Worm (Caenorhabditis elegans) whole organism, L2 larva: ENCODE results near the gene arp-6.

ENCODE experiments used
- C34F6.9 ChIP-seq: fragments of 150-350 bp; optimal IDR thresholded peaks from 2 replicates; lab custom pipeline; 2014; ENCODE audit warnings: missing biosample characterization, missing genetic modification characterization
- F13H6.1 ChIP-seq: sonication (generic microtip); optimal IDR thresholded peaks from 2 replicates; lab custom pipeline; 2016; ENCODE audit warnings: missing genetic modification characterization, missing compliant biosample characterization
- R02D3.7 ChIP-seq: fragments of 150-350 bp; optimal IDR thresholded peaks from 2 replicates; lab custom pipeline; 2014; ENCODE audit warnings: missing biosample characterization, missing genetic modification characterization
- Y55F3AM.14 ChIP-seq: fragments of 200-800 bp; sonication (Bioruptor generic); optimal IDR thresholded peaks from 2 replicates; lab custom pipeline; 2018; ENCODE audit warnings: mild to moderate bottlenecking, missing genetic modification characterization, missing compliant biosample characterization
- ZK546.5 ChIP-seq: sonication (generic microtip); optimal IDR thresholded peaks from 2 replicates; lab custom pipeline; 2017; ENCODE audit warnings: missing biosample characterization, missing genetic modification characterization
- alr-1 ChIP-seq: fragments of 150-350 bp; optimal IDR thresholded peaks from 2 replicates; lab custom pipeline; 2014; ENCODE audit warnings: missing biosample characterization, missing genetic modification characterization
- aly-2 ChIP-seq: fragments of 150-350 bp; optimal IDR thresholded peaks from 2 replicates; lab custom pipeline; 2014; ENCODE audit warnings: missing biosample characterization, missing genetic modification characterization
- ama-1 ChIP-seq: fragments of 150-350 bp; optimal IDR thresholded peaks from 2 replicates; lab custom pipeline; 2018; ENCODE audit warnings: inconsistent platforms
- blmp-1 ChIP-seq: sonication (generic microtip); optimal IDR thresholded peaks from 2 replicates; lab custom pipeline; 2017; ENCODE audit warnings: missing genetic modification characterization, mild to moderate bottlenecking, missing compliant biosample characterization, antibody characterized with exemption, moderate library complexity; ENCODE audit not compliant: insufficient read depth
- ceh-16 ChIP-seq: fragments of 150-350 bp; optimal IDR thresholded peaks from 2 replicates; lab custom pipeline; 2014; ENCODE audit warnings: missing biosample characterization, missing genetic modification characterization
- crh-2 ChIP-seq: sonication (generic microtip); optimal IDR thresholded peaks from 2 replicates; lab custom pipeline; 2017; ENCODE audit warnings: missing biosample characterization, missing genetic modification characterization
- elt-1 ChIP-seq: fragments of 150-350 bp; optimal IDR thresholded peaks from 2 replicates; lab custom pipeline; 2014; ENCODE audit warnings: missing biosample characterization, missing genetic modification characterization
- fos-1 ChIP-seq: fragments of 150-350 bp; optimal IDR thresholded peaks from 2 replicates; lab custom pipeline; 2014; ENCODE audit warnings: missing biosample characterization, missing genetic modification characterization
- gmeb-1 ChIP-seq: fragments of 150-350 bp; optimal IDR thresholded peaks from 2 replicates; lab custom pipeline; 2014; ENCODE audit warnings: missing biosample characterization, missing genetic modification characterization
- lin-11 ChIP-seq: fragments of 150-350 bp; sonication (generic microtip); optimal IDR thresholded peaks from 2 replicates; lab custom pipeline; 2014; ENCODE audit warnings: missing biosample characterization, missing genetic modification characterization, inconsistent platforms, mixed read lengths
- lin-13 ChIP-seq: fragments of 150-350 bp; optimal IDR thresholded peaks from 2 replicates; lab custom pipeline; 2014; ENCODE audit warnings: missing biosample characterization, missing genetic modification reagents, missing genetic modification characterization
- lin-39 ChIP-seq: fragments of 150-350 bp; optimal IDR thresholded peaks from 2 replicates; lab custom pipeline; 2014; ENCODE audit warnings: missing biosample characterization, missing genetic modification reagents, missing genetic modification characterization
- lsy-2 ChIP-seq, 2 experiments: fragments of 150-350 bp in 1 of 2; sonication (generic microtip) in 1 of 2; optimal IDR thresholded peaks; 2 replicates each; lab custom pipeline; 2014 to 2017; ENCODE audit warnings: missing biosample characterization in 2 of 2, missing genetic modification characterization in 2 of 2
- mab-5 ChIP-seq: fragments of 150-350 bp; optimal IDR thresholded peaks from 2 replicates; lab custom pipeline; 2014; ENCODE audit warnings: missing biosample characterization, missing genetic modification characterization
- mbf-1 ChIP-seq: sonication (generic microtip); optimal IDR thresholded peaks from 2 replicates; lab custom pipeline; 2017; ENCODE audit warnings: missing biosample characterization, missing genetic modification characterization
- mdl-1 ChIP-seq, 2 experiments: fragments of 150-350 bp in 1 of 2; sonication (generic microtip) in 1 of 2; optimal IDR thresholded peaks; 2 replicates each; lab custom pipeline; 2017; ENCODE audit warnings: missing biosample characterization in 2 of 2, missing genetic modification characterization in 2 of 2
- nhr-10 ChIP-seq: sonication (generic microtip); optimal IDR thresholded peaks from 2 replicates; lab custom pipeline; 2017; ENCODE audit warnings: missing biosample characterization, missing genetic modification characterization
- nhr-11 ChIP-seq: fragments of 150-350 bp; optimal IDR thresholded peaks from 2 replicates; lab custom pipeline; 2014; ENCODE audit warnings: missing biosample characterization, missing genetic modification characterization
- nhr-129 ChIP-seq: fragments of 150-350 bp; optimal IDR thresholded peaks from 2 replicates; lab custom pipeline; 2014; ENCODE audit warnings: missing biosample characterization, missing genetic modification characterization
- nhr-21 ChIP-seq: fragments of 150-350 bp; optimal IDR thresholded peaks from 2 replicates; lab custom pipeline; 2014; ENCODE audit warnings: missing biosample characterization, missing genetic modification characterization
- nhr-23 ChIP-seq: fragments of 150-350 bp; optimal IDR thresholded peaks from 2 replicates; lab custom pipeline; 2014; ENCODE audit warnings: missing biosample characterization, missing genetic modification reagents, missing genetic modification characterization
- nhr-237 ChIP-seq: fragments of 150-350 bp; optimal IDR thresholded peaks from 2 replicates; lab custom pipeline; 2014; ENCODE audit warnings: missing biosample characterization, missing genetic modification characterization
- nhr-25 ChIP-seq: fragments of 150-350 bp; sonication (generic microtip); optimal IDR thresholded peaks from 3 replicates; lab custom pipeline; 2014; ENCODE audit warnings: missing biosample characterization, missing genetic modification characterization
- nhr-6 ChIP-seq: fragments of 150-350 bp; optimal IDR thresholded peaks from 2 replicates; lab custom pipeline; 2014; ENCODE audit warnings: missing biosample characterization, missing genetic modification characterization
- nhr-77 ChIP-seq: fragments of 150-350 bp; optimal IDR thresholded peaks from 2 replicates; lab custom pipeline; 2014; ENCODE audit warnings: missing biosample characterization, missing genetic modification characterization
- peb-1 ChIP-seq: fragments of 150-350 bp; optimal IDR thresholded peaks from 2 replicates; lab custom pipeline; 2014; ENCODE audit warnings: missing biosample characterization, missing genetic modification characterization
- sem-4 ChIP-seq: fragments of 150-350 bp; optimal IDR thresholded peaks from 2 replicates; lab custom pipeline; 2014; ENCODE audit warnings: missing biosample characterization, missing genetic modification reagents, missing genetic modification characterization
- sma-3 ChIP-seq: sonication (generic microtip); optimal IDR thresholded peaks from 2 replicates; lab custom pipeline; 2016; ENCODE audit warnings: missing genetic modification reagents, missing genetic modification characterization, missing compliant biosample characterization
- sma-9 ChIP-seq, 2 experiments: fragments of 150-350 bp in 1 of 2; sonication (generic microtip) in 1 of 2; optimal IDR thresholded peaks; 2 replicates each; lab custom pipeline; 2014 to 2016; ENCODE audit warnings: missing genetic modification characterization in 2 of 2, mild to moderate bottlenecking in 1 of 2, missing biosample characterization in 1 of 2, missing compliant biosample characterization in 1 of 2, missing genetic modification reagents in 1 of 2, moderate library complexity in 1 of 2
- snpc-4 ChIP-seq: fragments of 150-350 bp; optimal IDR thresholded peaks from 2 replicates; lab custom pipeline; 2014; ENCODE audit warnings: missing biosample characterization, missing genetic modification characterization
- unc-39 ChIP-seq: fragments of 150-350 bp; optimal IDR thresholded peaks from 2 replicates; lab custom pipeline; 2014; ENCODE audit warnings: missing biosample characterization, missing genetic modification characterization
- unc-55 ChIP-seq: fragments of 150-350 bp; sonication (generic microtip); optimal IDR thresholded peaks from 3 replicates; lab custom pipeline; 2014; ENCODE audit warnings: missing biosample characterization, missing genetic modification reagents, missing genetic modification characterization
- unc-62 ChIP-seq: fragments of 150-350 bp; optimal IDR thresholded peaks from 2 replicates; lab custom pipeline; 2014; ENCODE audit warnings: missing biosample characterization, missing genetic modification reagents, missing genetic modification characterization
- zag-1 ChIP-seq: fragments of 150-350 bp; optimal IDR thresholded peaks from 2 replicates; lab custom pipeline; 2014; ENCODE audit warnings: missing biosample characterization, missing genetic modification characterization
- ztf-11 ChIP-seq: sonication (generic microtip); optimal IDR thresholded peaks from 2 replicates; lab custom pipeline; 2017; ENCODE audit warnings: missing biosample characterization, missing genetic modification characterization
- ztf-4 ChIP-seq: fragments of 150-350 bp; optimal IDR thresholded peaks from 2 replicates; lab custom pipeline; 2014; ENCODE audit warnings: missing biosample characterization, missing genetic modification characterization

Gene arp-6

ce11 chrII:8071801-8072544, 34.8 kb upstream of the arp-6 start (continued):
- TF ChIP-seq nhr-23 (tag; lab: Kevin White, UChicago) (no peak), Y55F3AM.14 (GFP tag; lab: Kevin White, UChicago) (no peak), alr-1 (tag; lab: Kevin White, UChicago) (no peak), lin-39 (tag; lab: Kevin White, UChicago) (no peak), ama-1 (lab: Kevin White, UChicago) (no peak), lin-13 (GFP tag; lab: Kevin White, UChicago) (peak; percentile 11), F13H6.1 (tag; lab: Kevin White, UChicago) (peak; percentile 76)

- TF ChIP-seq fos-1 (tag; lab: Kevin White, UChicago), result peak; percentile 36
- no peak for TF ChIP-seq mbf-1 (tag; lab: Kevin White, UChicago)
- peak; percentile 33 for TF ChIP-seq crh-2 (tag; lab: Kevin White, UChicago)
- TF ChIP-seq nhr-21 (tag; lab: Kevin White, UChicago), result peak; percentile 30
- TF ChIP-seq sma-3, result peak; percentile 46
- peak; percentile 52 for TF ChIP-seq blmp-1 (tag; lab: Kevin White, UChicago)
- no peak for TF ChIP-seq elt-1
- no peak for TF ChIP-seq nhr-129
- peak; percentile 53 for TF ChIP-seq sma-9 (GFP tag; optimal IDR thresholded peaks at IDR 0.05; lab: Kevin White, UChicago)
- no peak for TF ChIP-seq sma-9 (tag; optimal IDR thresholded peaks at IDR 0.05; lab: Kevin White, UChicago)
- no peak for TF ChIP-seq nhr-11 (tag; lab: Kevin White, UChicago)
These were observed 34.0 kb upstream of the arp-6 start for ce11 chrII:8071012-8071625.

DNA sequence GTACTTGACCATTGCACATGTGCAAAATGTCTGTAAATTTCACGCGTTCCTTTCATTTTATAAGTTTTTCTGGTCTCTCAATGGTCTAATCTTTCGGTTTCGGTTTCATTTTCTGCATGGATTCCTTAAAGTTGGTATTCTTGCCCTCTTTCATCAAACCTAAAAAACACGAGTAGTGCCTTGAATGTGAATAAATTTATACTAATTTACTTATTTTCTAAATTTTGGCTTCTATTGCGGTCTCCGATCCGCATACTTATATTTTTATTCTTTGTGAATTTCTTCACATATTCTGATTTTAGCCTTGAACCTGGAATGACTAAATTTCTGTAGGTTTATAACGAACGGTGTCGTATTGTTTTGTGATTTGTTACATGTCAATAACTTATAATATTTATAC, 28.8 kb upstream of the arp-6 start, which contains the start of gene pdha-1:
TSS of gene pdha-1 (plus strand) at position 301 of the 400 bp plus-strand sequence.
- no peak for TF ChIP-seq C34F6.9 (tag; lab: Kevin White, UChicago)
- no peak for TF ChIP-seq peb-1
- no peak for TF ChIP-seq nhr-23 (tag; lab: Kevin White, UChicago)

- TF ChIP-seq nhr-77, result no peak
- TF ChIP-seq snpc-4 (tag; lab: Kevin White, UChicago), result peak; percentile 41
- TF ChIP-seq lsy-2 (tag; optimal IDR thresholded peaks at IDR 0.05; lab: Kevin White, UChicago), result peak; percentile 28 to 85
- no peak for TF ChIP-seq elt-1
- TF ChIP-seq ztf-4 (tag; lab: Kevin White, UChicago), result no peak
- TF ChIP-seq crh-2 (tag; lab: Kevin White, UChicago), result peak; percentile 75
- TF ChIP-seq aly-2 (tag; lab: Kevin White, UChicago), result no peak
- no peak for TF ChIP-seq mab-5 (tag; lab: Kevin White, UChicago)
- peak; percentile 87 for TF ChIP-seq nhr-129
- TF ChIP-seq ama-1 (lab: Kevin White, UChicago), result no peak
- TF ChIP-seq nhr-237 (tag; lab: Kevin White, UChicago), result no peak
- TF ChIP-seq lin-11 (tag; lab: Kevin White, UChicago), result peak; percentile 53
- no peak for TF ChIP-seq unc-39 (tag; lab: Kevin White, UChicago)
- TF ChIP-seq nhr-10 (tag; lab: Kevin White, UChicago), result no peak
- peak; percentile 89 for TF ChIP-seq C34F6.9 (tag; lab: Kevin White, UChicago)
- no peak for TF ChIP-seq unc-62 (GFP tag; lab: Kevin White, UChicago)
- TF ChIP-seq sem-4 (tag; lab: Kevin White, UChicago), result no peak
- TF ChIP-seq sma-9 (GFP tag; optimal IDR thresholded peaks at IDR 0.05; lab: Kevin White, UChicago), result peak; percentile 52
- no peak for TF ChIP-seq sma-9 (tag; optimal IDR thresholded peaks at IDR 0.05; lab: Kevin White, UChicago)
- TF ChIP-seq fos-1 (tag; lab: Kevin White, UChicago), result peak; percentile 60
- TF ChIP-seq nhr-25 (tag; lab: Kevin White, UChicago), result no peak
- no peak for TF ChIP-seq R02D3.7
- TF ChIP-seq gmeb-1 (tag; lab: Kevin White, UChicago), result no peak
- no peak for TF ChIP-seq ztf-11 (tag; lab: Kevin White, UChicago)
- no peak for TF ChIP-seq ceh-16
- TF ChIP-seq peb-1, result no peak
- peak; percentile 70 for TF ChIP-seq lin-13 (GFP tag; lab: Kevin White, UChicago)
- TF ChIP-seq unc-55 (GFP tag; lab: Kevin White, UChicago), result peak; percentile 79
- peak; percentile 23 for TF ChIP-seq zag-1 (tag; lab: Kevin White, UChicago)
- TF ChIP-seq lin-39 (tag; lab: Kevin White, UChicago), result no peak
- TF ChIP-seq sma-3, result peak; percentile 64
- peak; percentile 25 for TF ChIP-seq nhr-21 (tag; lab: Kevin White, UChicago)
- no peak for TF ChIP-seq blmp-1 (tag; lab: Kevin White, UChicago)
- TF ChIP-seq F13H6.1 (tag; lab: Kevin White, UChicago), result peak; percentile 72
- TF ChIP-seq ZK546.5 (tag; lab: Kevin White, UChicago), result no peak
- peak; percentile 4 for TF ChIP-seq nhr-6 (tag; lab: Kevin White, UChicago)
- peak; percentile 21 for TF ChIP-seq Y55F3AM.14 (GFP tag; lab: Kevin White, UChicago)
- TF ChIP-seq mdl-1 (tag; optimal IDR thresholded peaks at IDR 0.05; lab: Kevin White, UChicago), result no peak
These were observed 25.2 kb upstream of the arp-6 start, which contains the start of gene ufd-2 for ce11 chrII:8062334-8062791. ufd-2 (plus strand) TSS chrII:8062741.
